Worm (Caenorhabditis elegans): Measurements from ENCODE around the gene C04E7.1.

DNA sequence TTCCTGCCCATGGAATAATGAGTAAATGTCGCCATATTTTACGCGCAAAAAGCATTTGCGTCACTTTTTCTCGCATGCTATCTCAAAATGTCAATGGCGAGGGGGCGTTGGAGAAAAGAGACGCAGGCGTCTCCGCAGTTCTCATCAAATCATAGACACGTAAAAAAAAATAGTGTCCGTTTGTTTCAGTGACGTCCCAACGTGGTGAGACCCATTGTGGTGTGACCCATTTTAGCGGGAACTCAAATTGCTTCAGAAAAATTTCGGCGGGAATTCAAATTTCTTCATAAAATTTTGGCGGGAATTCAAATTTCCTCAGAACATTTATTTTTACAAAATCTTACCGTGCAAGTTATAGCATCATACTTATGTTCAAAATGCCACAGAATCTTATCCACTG, 14.1 kb upstream of the C04E7.1 start:
- no peak for TF ChIP-seq dao-5 (tag; optimal IDR thresholded peaks at IDR 0.05)
- no peak for TF ChIP-seq him-1 (tag; optimal IDR thresholded peaks at IDR 0.05)
- TF ChIP-seq W03F9.2 (tag; optimal IDR thresholded peaks at IDR 0.05): no peak

Measured in whole organism, L4/young adult.